Fruit fly (Drosophila melanogaster) S2 (cell line): Measurements from ENCODE around the gene Prp6.

Experiments
- CG8478 ChIP-seq: fragments of >200 bp; optimal IDR thresholded peaks from 2 replicates; lab custom pipeline; 2018
- CTCF ChIP-seq, 2 experiments: fragments of >200 bp; optimal IDR thresholded peaks; 2 replicates each; lab custom pipeline; 2018

Gene Prp6

dm6 chr3L:18945938-18946337, 40.8 kb downstream of the Prp6 start, which contains the start of gene CG32204:
CG32204 (minus strand) TSS chr3L:18946038.
- TF ChIP-seq CTCF (optimal IDR thresholded peaks at IDR 0.05; lab: Kevin White, UChicago) (no peak), CG8478 (lab: Kevin White, UChicago) (no peak)

dm6 chr3L:18946956-18947355, 41.8 kb downstream of the Prp6 start:
- TF ChIP-seq CTCF (optimal IDR thresholded peaks at IDR 0.05; lab: Kevin White, UChicago) (peak in 1 of 2 experiments; percentile 11), CG8478 (lab: Kevin White, UChicago) (no peak)

- TF ChIP-seq CTCF (optimal IDR thresholded peaks at IDR 0.05; lab: Kevin White, UChicago) (no peak), CG8478 (lab: Kevin White, UChicago) (no peak)
Observed at dm6 chr3L:18949137-18949536, 44.0 kb downstream of the Prp6 start.

- TF ChIP-seq CG8478 (lab: Kevin White, UChicago), result no peak
- no peak for TF ChIP-seq CTCF (optimal IDR thresholded peaks at IDR 0.05; lab: Kevin White, UChicago)
Observed at dm6 chr3L:18950359-18950758, 45.2 kb downstream of the Prp6 start, which contains the start of gene CG6836. CG6836 (plus strand) TSS chr3L:18950629.

- TF ChIP-seq CTCF (optimal IDR thresholded peaks at IDR 0.05; lab: Kevin White, UChicago) (no peak), CG8478 (lab: Kevin White, UChicago) (no peak)
Observed at dm6 chr3L:18952399-18952798, 47.2 kb downstream of the Prp6 start.

- TF ChIP-seq CTCF (optimal IDR thresholded peaks at IDR 0.05; lab: Kevin White, UChicago), result no peak
- no peak for TF ChIP-seq CG8478 (lab: Kevin White, UChicago)
Observed at dm6 chr3L:18957032-18957431, 51.9 kb downstream of the Prp6 start.
